Worm (Caenorhabditis elegans) whole organism, L4/young adult: ENCODE measurements around the gene ZK930.6.

ENCODE experiments used
- W03F9.2 ChIP-seq: fragments of 150-350 bp; optimal IDR thresholded peaks from 2 replicates; lab custom pipeline; 2014; ENCODE audit warnings: missing biosample characterization, missing genetic modification characterization
- dao-5 ChIP-seq: sonication (generic microtip); optimal IDR thresholded peaks from 2 replicates; lab custom pipeline; 2016; ENCODE audit warnings: missing genotype, missing genetic modification characterization, moderate library complexity, missing compliant biosample characterization
- him-1 ChIP-seq: sonication (generic microtip); optimal IDR thresholded peaks from 2 replicates; lab custom pipeline; 2016; ENCODE audit warnings: missing genotype, missing genetic modification reagents, missing genetic modification characterization, missing compliant biosample characterization

DNA sequence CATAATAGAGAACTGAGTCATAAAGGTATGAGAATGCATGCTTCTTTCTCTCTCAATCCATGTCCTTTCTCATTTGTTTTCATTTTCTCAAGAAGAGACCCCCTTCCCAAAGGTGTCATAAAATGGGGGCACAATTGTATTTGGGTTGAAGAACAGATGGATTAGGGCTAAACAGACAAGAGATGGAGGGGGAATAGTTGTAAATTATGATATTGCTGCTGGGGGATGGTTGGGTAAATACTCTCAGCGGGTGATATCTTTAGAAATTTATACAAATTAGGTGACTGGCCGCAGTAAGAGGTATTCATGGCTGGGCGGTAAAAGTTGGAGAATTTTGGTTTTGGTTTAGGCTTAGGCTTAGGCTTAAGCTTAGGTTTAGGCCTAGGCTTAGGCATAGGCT, 21.3 kb downstream of the ZK930.6 start:
- no peak for TF ChIP-seq him-1 (tag; lab: Kevin White, UChicago)
- no peak for TF ChIP-seq W03F9.2
- TF ChIP-seq dao-5: no peak
